Fruit fly (Drosophila melanogaster): Measurements from ENCODE around the gene CG43342.

Gene CG43342

DNA sequence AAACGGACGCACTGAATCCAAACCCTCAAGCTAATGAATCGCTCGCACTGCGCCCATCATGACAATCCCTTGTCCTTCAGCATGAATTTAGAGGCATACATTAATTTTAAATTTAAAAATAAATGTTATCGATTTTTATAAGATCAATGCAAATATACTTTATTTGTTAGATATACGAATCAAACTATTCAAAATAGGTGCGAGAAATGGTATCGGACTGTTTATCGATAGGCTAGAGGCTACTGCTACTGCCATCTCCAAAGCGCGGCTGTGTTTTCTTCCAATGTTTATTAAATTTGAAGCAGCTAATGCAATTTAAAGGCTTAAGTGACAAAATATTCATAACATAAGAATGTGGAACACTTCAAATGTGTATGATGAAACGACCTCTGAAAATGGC lies at the start of gene CG43342:
Gene CG43342, plus strand, starts transcription at position 264 of the 400 bp plus-strand sequence.
- TF ChIP-seq psq (optimal IDR thresholded peaks at IDR 0.05) (no peak), EcR (GFP tag; optimal IDR thresholded peaks at IDR 0.05) (no peak), Dll (optimal IDR thresholded peaks at IDR 0.05) (no peak), pan (optimal IDR thresholded peaks at IDR 0.05) (no peak), usp (GFP tag; optimal IDR thresholded peaks at IDR 0.05) (no peak), CG8478 (optimal IDR thresholded peaks at IDR 0.05) (no peak)

DNA sequence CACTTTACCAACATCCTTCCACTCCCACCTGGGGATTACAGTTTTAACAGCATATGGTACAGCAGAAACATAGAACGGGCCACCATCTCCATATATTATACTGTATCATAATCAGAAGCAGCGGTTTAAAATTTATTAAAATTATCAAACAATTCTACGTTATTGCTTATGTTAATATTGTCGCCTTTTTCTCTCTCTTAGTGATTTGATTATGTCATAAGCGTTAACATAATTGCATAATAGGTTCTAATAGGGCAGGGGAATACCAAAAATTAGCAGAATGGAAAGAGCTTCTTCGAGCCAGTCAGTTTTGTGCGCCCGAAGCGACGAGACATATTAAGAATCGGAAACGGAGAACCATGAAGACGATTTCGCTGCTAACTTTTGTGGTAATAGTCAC lies 49.4 kb upstream of the CG43342 start, which contains the start of gene CG13862:
Gene CG13862, plus strand, starts transcription at position 301 of the 400 bp plus-strand sequence.
- TF ChIP-seq Dll (optimal IDR thresholded peaks at IDR 0.05), result no peak
- no peak for TF ChIP-seq usp (GFP tag; optimal IDR thresholded peaks at IDR 0.05)
- no peak for TF ChIP-seq pan (optimal IDR thresholded peaks at IDR 0.05)
- TF ChIP-seq psq (optimal IDR thresholded peaks at IDR 0.05), result no peak
- no peak for TF ChIP-seq CG8478 (optimal IDR thresholded peaks at IDR 0.05)
- no peak for TF ChIP-seq EcR (GFP tag; optimal IDR thresholded peaks at IDR 0.05)

DNA sequence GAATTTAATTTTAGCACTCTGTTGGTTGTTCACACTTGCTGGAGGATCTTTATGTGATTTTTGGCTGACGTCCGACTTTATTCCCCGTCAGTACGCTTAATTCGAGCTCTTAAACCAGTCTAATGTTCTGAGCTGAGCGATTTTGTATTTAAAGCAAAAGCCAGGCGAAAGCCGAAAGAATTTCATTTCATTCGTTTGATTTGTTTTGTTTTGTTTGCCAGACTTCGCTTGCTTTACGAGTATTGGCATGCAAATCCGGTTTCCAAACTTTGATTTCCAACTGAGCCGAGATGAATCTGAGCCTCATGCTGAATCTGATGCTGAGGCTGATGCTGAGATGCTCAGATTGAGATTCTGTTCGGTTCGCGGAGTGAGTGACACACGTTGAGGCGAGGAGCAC lies 47.1 kb upstream of the CG43342 start, which contains the start of gene CG5391:
Gene CG5391, minus strand, starts transcription at position 101 of the 400 bp plus-strand sequence.
- TF ChIP-seq psq (optimal IDR thresholded peaks at IDR 0.05) (no peak), CG8478 (optimal IDR thresholded peaks at IDR 0.05) (no peak), usp (GFP tag; optimal IDR thresholded peaks at IDR 0.05) (no peak), Dll (optimal IDR thresholded peaks at IDR 0.05) (no peak), pan (optimal IDR thresholded peaks at IDR 0.05) (no peak), EcR (GFP tag; optimal IDR thresholded peaks at IDR 0.05) (no peak)

DNA sequence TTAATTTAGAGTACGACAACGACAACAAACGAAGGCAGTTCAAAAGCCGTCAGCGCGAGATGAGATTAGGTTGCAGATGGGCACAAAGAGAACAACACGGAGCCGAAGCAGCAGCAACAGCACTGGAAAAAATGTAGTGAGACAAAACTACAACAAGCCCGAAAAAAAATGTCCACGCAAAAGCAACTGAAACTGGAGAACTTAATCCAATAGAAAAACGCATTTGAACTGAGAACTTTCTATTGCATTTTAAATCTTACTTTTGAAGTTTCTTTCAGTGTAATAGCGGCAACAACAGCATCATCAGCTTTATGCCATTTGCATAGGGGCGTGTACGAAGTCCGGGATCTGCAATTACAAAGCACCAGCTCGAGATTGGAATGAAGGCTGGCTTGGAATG lies 41.6 kb upstream of the CG43342 start:
- no peak for TF ChIP-seq pan (optimal IDR thresholded peaks at IDR 0.05)
- no peak for TF ChIP-seq EcR (GFP tag; optimal IDR thresholded peaks at IDR 0.05)
- TF ChIP-seq psq (optimal IDR thresholded peaks at IDR 0.05), result no peak
- TF ChIP-seq Dll (optimal IDR thresholded peaks at IDR 0.05), result no peak
- no peak for TF ChIP-seq usp (GFP tag; optimal IDR thresholded peaks at IDR 0.05)

DNA sequence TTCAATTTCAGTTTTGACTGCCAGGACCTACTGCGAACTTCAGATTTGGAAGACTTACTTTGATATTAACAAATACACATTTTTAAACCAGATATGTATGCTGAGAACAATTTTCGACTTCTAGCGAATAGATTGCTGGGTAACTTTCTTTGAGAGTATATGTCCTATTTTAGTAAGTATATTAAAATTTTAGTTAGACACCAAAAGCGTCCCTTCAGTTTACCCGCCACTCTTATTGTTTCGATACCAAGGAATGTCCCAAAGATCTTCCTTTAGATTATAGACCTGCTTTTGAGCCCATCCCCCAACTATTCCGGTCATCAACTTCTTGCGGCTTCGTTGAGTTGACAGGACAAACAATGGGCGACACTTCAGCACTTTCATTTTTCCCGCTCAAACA lies 40.9 kb upstream of the CG43342 start, which contains the start of gene CG5388:
Gene CG5388, minus strand, starts transcription at position 101 of the 400 bp plus-strand sequence.
- TF ChIP-seq EcR (GFP tag; optimal IDR thresholded peaks at IDR 0.05) (no peak), usp (GFP tag; optimal IDR thresholded peaks at IDR 0.05) (no peak), Dll (optimal IDR thresholded peaks at IDR 0.05) (no peak), CG8478 (optimal IDR thresholded peaks at IDR 0.05) (no peak), pan (optimal IDR thresholded peaks at IDR 0.05) (no peak), psq (optimal IDR thresholded peaks at IDR 0.05) (no peak)

DNA sequence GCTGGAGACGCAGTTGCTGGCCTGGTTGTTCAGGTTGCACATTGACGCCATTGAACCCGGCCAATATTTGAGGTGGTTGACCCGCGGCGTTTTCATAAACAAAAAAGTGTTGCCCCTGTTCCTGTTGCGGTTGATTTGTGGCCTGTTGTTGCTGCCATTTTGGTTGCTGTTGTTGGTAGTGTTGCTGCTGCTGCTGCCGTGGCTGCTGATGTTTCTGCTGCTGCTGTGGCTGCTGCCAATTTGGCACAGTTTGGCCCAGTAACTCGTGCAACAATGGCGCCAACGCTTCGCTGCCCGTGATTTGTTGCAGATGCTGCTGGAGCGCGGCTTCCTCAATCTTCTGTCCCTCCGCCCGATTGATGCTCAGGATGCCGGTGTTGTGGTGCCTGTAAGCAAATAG lies 39.5 kb upstream of the CG43342 start:
- TF ChIP-seq Dll (optimal IDR thresholded peaks at IDR 0.05) (no peak), usp (GFP tag; optimal IDR thresholded peaks at IDR 0.05) (no peak), CG8478 (optimal IDR thresholded peaks at IDR 0.05) (no peak), EcR (GFP tag; optimal IDR thresholded peaks at IDR 0.05) (no peak), psq (optimal IDR thresholded peaks at IDR 0.05) (no peak), pan (optimal IDR thresholded peaks at IDR 0.05) (no peak)

DNA sequence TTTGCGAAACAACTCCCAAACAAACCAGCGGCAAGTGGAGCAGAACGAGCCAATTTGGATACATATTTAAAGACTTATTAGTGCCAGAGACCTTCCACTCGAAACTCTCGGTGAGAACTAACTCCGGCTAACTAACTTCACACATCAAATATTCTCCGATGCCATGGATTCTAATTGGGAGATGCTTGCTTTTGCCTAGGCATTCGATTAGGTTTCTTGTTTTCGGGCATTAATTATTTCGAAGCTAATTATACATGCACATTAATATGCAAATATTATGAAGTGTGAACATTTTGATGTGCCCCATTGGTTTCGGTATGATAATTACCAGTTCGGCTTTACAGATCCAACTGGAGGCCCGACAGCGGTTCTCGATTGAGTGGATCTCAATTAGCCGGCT lies 39.0 kb upstream of the CG43342 start, which contains the start of gene CG5386:
Gene CG5386, minus strand, starts transcription at position 101 of the 400 bp plus-strand sequence.
- TF ChIP-seq EcR (GFP tag; optimal IDR thresholded peaks at IDR 0.05) (no peak), psq (optimal IDR thresholded peaks at IDR 0.05) (no peak), CG8478 (optimal IDR thresholded peaks at IDR 0.05) (no peak), pan (optimal IDR thresholded peaks at IDR 0.05) (no peak), usp (GFP tag; optimal IDR thresholded peaks at IDR 0.05) (no peak), Dll (optimal IDR thresholded peaks at IDR 0.05) (no peak)

DNA sequence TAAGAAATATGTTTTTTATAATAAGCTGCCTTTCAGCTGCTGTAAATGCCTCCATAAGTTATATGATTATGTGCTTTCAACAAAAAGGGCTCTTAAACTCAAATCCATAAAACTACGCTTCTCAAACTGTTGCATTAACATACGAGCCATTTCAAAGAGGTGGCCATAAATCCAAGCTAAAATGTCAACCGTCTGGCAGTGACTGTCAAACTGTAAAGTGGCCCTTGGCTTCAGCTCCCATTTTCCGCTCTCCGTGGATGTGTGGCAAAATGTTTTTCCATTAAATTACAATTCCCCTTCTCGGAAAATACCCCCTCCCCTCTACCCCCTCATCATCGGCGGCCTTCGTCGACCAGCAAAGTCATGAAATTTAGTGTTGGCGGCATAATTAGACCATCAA lies 38.4 kb upstream of the CG43342 start:
- TF ChIP-seq Dll (optimal IDR thresholded peaks at IDR 0.05) (no peak), EcR (GFP tag; optimal IDR thresholded peaks at IDR 0.05) (no peak), CG8478 (optimal IDR thresholded peaks at IDR 0.05) (no peak), psq (optimal IDR thresholded peaks at IDR 0.05) (no peak)

DNA sequence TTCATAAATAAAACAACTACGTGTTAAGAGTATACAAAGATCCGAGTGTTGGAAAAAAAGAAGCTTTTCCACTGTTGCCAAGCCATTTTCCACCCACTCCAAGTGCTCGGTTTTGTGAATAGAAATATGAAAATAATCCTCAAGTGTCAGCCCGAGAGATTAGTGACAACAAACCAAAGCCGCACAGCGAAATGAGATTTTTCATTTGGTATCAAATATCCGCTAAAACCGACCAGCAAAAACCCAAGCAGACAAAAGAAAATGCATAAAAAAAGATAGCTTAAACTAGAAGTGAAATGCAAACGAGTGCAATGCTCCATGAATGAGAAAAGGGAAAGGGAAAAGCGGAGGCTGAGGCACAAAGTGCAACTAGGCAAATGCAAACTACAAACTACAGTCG lies 29.7 kb upstream of the CG43342 start, which contains the start of gene rdhB:
Gene rdhB, plus strand, starts transcription at position 301 of the 400 bp plus-strand sequence.
- TF ChIP-seq pan (optimal IDR thresholded peaks at IDR 0.05), result no peak
- peak in 1 of 2 experiments; percentile 29 for TF ChIP-seq EcR (GFP tag; optimal IDR thresholded peaks at IDR 0.05)
- TF ChIP-seq psq (optimal IDR thresholded peaks at IDR 0.05), result no peak

DNA sequence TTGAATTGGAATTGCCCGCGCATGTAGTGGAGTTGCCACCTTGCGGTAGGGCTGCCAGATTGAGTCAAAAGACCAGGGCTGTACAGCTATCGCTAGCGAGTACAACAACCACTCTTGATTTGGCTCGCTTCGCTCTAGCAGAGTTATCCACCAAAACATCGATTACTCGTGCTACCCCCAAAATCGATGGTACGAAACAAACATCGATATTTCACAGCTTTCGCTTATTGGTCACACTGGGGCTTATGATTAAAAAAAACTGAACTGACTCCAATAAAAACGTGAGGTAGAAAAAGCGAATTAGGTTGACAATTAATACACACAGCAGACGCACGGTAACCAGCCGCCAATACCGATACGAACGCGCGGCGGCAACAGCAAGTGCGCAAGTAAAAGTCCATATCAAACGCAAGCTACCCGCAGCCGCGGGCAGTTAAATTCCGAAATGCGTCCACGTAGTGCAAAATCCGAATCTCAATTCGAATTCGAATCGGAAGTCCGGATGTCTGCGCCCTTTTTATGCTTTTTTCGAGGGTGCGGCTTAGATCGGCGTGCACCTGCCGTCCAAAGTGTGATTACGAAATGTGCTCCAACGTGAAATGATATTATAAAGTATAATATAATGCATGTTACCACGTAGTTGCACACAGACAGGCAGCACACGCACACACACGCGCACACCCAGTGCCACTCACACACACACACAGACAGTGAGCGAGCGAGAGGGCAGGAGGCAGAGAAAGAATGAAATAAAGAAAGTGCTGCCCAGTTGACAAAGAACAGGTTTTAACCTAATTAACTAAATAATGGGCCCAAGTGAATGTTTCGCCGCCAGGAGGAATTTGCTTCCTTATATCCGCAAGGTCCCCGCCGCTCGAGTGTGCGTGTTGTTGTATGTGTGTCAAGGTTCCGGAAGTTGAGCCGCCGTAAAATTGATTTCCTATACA lies 24.4 kb upstream of the CG43342 start, which contains the start of gene Sar1:
Gene Sar1, plus strand, starts transcription at position 222 of the 947 bp plus-strand sequence.
- TF ChIP-seq CG8478 (optimal IDR thresholded peaks at IDR 0.05) (no peak), Dll (optimal IDR thresholded peaks at IDR 0.05) (no peak), EcR (GFP tag; optimal IDR thresholded peaks at IDR 0.05) (no peak), pan (optimal IDR thresholded peaks at IDR 0.05) (no peak), psq (optimal IDR thresholded peaks at IDR 0.05) (no peak), usp (GFP tag; optimal IDR thresholded peaks at IDR 0.05) (no peak)

DNA sequence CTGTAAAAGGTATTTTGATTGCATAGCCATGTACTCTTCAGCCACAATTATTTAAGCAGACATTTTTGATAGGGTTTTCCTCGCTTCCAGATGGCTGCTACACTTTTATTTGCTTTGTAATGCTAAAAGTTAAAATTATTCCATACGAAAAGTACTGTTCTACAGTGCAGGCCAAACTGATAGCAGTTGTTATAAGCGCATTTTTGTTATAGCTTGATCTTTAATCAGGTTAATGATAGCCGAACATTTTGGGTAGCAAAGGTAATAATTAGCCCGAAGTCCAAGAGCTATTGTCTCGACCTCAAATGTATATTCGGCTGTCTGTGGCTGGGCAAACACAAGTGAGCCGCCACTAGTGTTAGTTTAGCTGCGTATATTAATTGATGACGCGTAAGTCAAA lies 23.2 kb upstream of the CG43342 start:
- TF ChIP-seq pan (optimal IDR thresholded peaks at IDR 0.05) (no peak), Dll (optimal IDR thresholded peaks at IDR 0.05) (no peak), CG8478 (optimal IDR thresholded peaks at IDR 0.05) (no peak), EcR (GFP tag; optimal IDR thresholded peaks at IDR 0.05) (no peak), psq (optimal IDR thresholded peaks at IDR 0.05) (no peak), usp (GFP tag; optimal IDR thresholded peaks at IDR 0.05) (no peak)

DNA sequence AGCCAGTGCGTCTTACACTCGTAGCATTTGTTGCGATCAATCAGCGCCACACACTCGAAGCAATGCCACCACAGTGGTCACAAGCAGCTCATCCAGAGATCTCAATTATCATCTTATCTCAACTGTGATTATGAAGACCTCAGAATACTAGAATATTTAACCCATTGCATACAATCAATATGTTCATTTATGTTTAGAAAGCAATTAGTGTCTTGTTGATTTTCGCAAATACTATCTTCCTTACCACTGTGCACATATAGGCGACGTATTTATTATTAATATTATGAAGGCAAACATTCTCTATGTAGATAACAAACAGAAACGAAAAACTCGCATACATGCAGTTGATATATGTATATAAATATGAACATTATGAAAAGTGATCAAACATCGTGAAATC lies 22.3 kb upstream of the CG43342 start:
- TF ChIP-seq psq (optimal IDR thresholded peaks at IDR 0.05) (no peak), usp (GFP tag; optimal IDR thresholded peaks at IDR 0.05) (no peak), EcR (GFP tag; optimal IDR thresholded peaks at IDR 0.05) (no peak), pan (optimal IDR thresholded peaks at IDR 0.05) (no peak), CG8478 (optimal IDR thresholded peaks at IDR 0.05) (no peak), Dll (optimal IDR thresholded peaks at IDR 0.05) (no peak)
